Worm (Caenorhabditis elegans): ENCODE results near the gene swip-10.

Gene swip-10

DNA sequence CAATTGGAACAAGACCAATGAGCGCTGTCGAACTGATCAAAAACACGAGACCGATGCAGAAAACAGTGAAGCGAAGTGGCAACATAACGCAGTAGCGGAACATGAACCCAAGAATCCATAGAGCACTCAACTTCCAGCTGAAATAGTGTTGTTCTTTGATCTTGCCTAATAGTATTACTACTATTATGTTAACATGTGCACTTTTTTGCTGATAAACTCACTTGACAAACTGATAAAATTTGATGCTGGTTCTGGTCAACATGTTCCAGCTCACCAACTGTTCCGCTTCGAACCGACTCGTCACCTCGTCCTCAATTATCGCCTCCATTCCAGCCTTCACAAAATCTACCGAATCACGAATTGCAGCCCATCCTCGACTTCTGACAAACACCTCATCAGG, 49.8 kb downstream of the swip-10 start:
- no peak for TF ChIP-seq hmg-4 (GFP tag; optimal IDR thresholded peaks at IDR 0.05)
- TF ChIP-seq F13C5.2 (tag; optimal IDR thresholded peaks at IDR 0.05) = no peak
- TF ChIP-seq ets-7 (tag; optimal IDR thresholded peaks at IDR 0.05) = no peak
- TF ChIP-seq scrt-1 (GFP tag; IDR thresholded peaks at IDR 0.05) = no peak
- no peak for TF ChIP-seq flt-1 (GFP tag; IDR thresholded peaks at IDR 0.05)
- no peak for TF ChIP-seq ceh-13 (GFP tag; optimal IDR thresholded peaks at IDR 0.05)
- TF ChIP-seq tra-4 (tag; optimal IDR thresholded peaks at IDR 0.05) = no peak
- no peak for TF ChIP-seq ceh-36 (tag; optimal IDR thresholded peaks at IDR 0.05)
- no peak for TF ChIP-seq sea-1 (GFP tag; conservative IDR thresholded peaks at IDR 0.05)
- no peak for TF ChIP-seq tbx-37 (GFP tag; conservative IDR thresholded peaks at IDR 0.05)
- no peak for TF ChIP-seq hnd-1 (tag; optimal IDR thresholded peaks at IDR 0.05)
- TF ChIP-seq hmbx-1 (tag; optimal IDR thresholded peaks at IDR 0.05) = no peak
- TF ChIP-seq B0310.2 (tag; optimal IDR thresholded peaks at IDR 0.05) = no peak
- no peak for TF ChIP-seq ama-1 (optimal IDR thresholded peaks at IDR 0.05)
- no peak for TF ChIP-seq pes-1 (GFP tag; IDR thresholded peaks at IDR 0.05)
- TF ChIP-seq tbx-11 (GFP tag; IDR thresholded peaks at IDR 0.05) = no peak
- TF ChIP-seq aly-1 (tag; optimal IDR thresholded peaks at IDR 0.05) = no peak

- TF ChIP-seq aly-1 (tag; optimal IDR thresholded peaks at IDR 0.05) (no peak), ceh-13 (GFP tag; optimal IDR thresholded peaks at IDR 0.05) (no peak), tra-4 (tag; optimal IDR thresholded peaks at IDR 0.05) (no peak), hnd-1 (tag; optimal IDR thresholded peaks at IDR 0.05) (no peak), hmbx-1 (tag; optimal IDR thresholded peaks at IDR 0.05) (no peak), ets-7 (tag; optimal IDR thresholded peaks at IDR 0.05) (no peak)
These were observed 53.3 kb downstream of the swip-10 start, which contains the start of gene F49H12.7 for ce11 chrX:2064730-2065129. Gene F49H12.7, plus strand, starts transcription at chrX:2065030.
